Worm (Caenorhabditis elegans): ENCODE results near the gene sams-1.

sams-1 gene

ce11 chrX:11924158-11924557 lies 41.6 kb upstream of the sams-1 start, which contains the start of gene F55G7.1 (continued):
- TF ChIP-seq nhr-25 (tag; optimal IDR thresholded peaks at IDR 0.05; ENCODE audit: borderline replicate concordance, insufficient read depth) (no peak), ceh-28 (tag; optimal IDR thresholded peaks at IDR 0.05) (no peak), zip-11 (GFP tag; IDR thresholded peaks at IDR 0.05) (no peak), vab-7 (GFP tag; IDR thresholded peaks at IDR 0.05) (no peak), mxl-2 (GFP tag; conservative IDR thresholded peaks at IDR 0.05) (no peak), lir-3 (tag; optimal IDR thresholded peaks at IDR 0.05) (no peak), set-16 (GFP tag; IDR thresholded peaks at IDR 0.05) (no peak), mdt-29 (GFP tag; IDR thresholded peaks at IDR 0.05) (no peak), fos-1 (tag; optimal IDR thresholded peaks at IDR 0.05) (no peak), hmg-1.1 (GFP tag; IDR thresholded peaks at IDR 0.05) (peak; percentile 86), mdl-1 (tag; optimal IDR thresholded peaks at IDR 0.05) (no peak), skn-1 (tag; optimal IDR thresholded peaks at IDR 0.05) (no peak), mes-2 (tag; optimal IDR thresholded peaks at IDR 0.05; ENCODE audit: poor library complexity, severe bottlenecking) (peak; percentile 85), hlh-30 (tag; optimal IDR thresholded peaks at IDR 0.05; ENCODE audit: insufficient read depth) (peak; percentile 6), spr-3 (GFP tag; optimal IDR thresholded peaks at IDR 0.05) (peak; percentile 58), ctbp-1 (GFP tag; IDR thresholded peaks at IDR 0.05) (no peak), nhr-102 (tag; optimal IDR thresholded peaks at IDR 0.05) (peak; percentile 84), D1046.2 (GFP tag; IDR thresholded peaks at IDR 0.05) (no peak), unc-39 (tag; optimal IDR thresholded peaks at IDR 0.05) (no peak), lin-13 (GFP tag; optimal IDR thresholded peaks at IDR 0.05) (peak; percentile 51), F37D6.2 (tag; optimal IDR thresholded peaks at IDR 0.05) (peak; percentile 34), T20F7.1 (GFP tag; optimal IDR thresholded peaks at IDR 0.05) (peak; percentile 68), Y5F2A.4 (GFP tag; optimal IDR thresholded peaks at IDR 0.05) (no peak), attf-4 (tag; optimal IDR thresholded peaks at IDR 0.05) (no peak), lin-29 (GFP tag; IDR thresholded peaks at IDR 0.05) (no peak), sdz-12 (GFP tag; optimal IDR thresholded peaks at IDR 0.05) (no peak), nhr-28 (tag; optimal IDR thresholded peaks at IDR 0.05) (peak; percentile 45), ztf-11 (tag; optimal IDR thresholded peaks at IDR 0.05) (no peak), mep-1 (tag; optimal IDR thresholded peaks at IDR 0.05) (no peak), snpc-1.2 (GFP tag; IDR thresholded peaks at IDR 0.05) (no peak), ces-1 (GFP tag; optimal IDR thresholded peaks at IDR 0.05) (no peak), nhr-76 (tag; optimal IDR thresholded peaks at IDR 0.05) (no peak), spr-1 (tag; optimal IDR thresholded peaks at IDR 0.05) (peak; percentile 35), T26A8.4 (GFP tag; IDR thresholded peaks at IDR 0.05) (no peak), zip-2 (tag; optimal IDR thresholded peaks at IDR 0.05) (peak; percentile 50), nhr-41 (GFP tag; IDR thresholded peaks at IDR 0.05) (no peak), ama-1 (optimal IDR thresholded peaks at IDR 0.05) (no peak), dpl-1 (GFP tag; optimal IDR thresholded peaks at IDR 0.05) (no peak), tra-1 (GFP tag; IDR thresholded peaks at IDR 0.05) (no peak), ZK546.5 (tag; optimal IDR thresholded peaks at IDR 0.05) (no peak), daf-8 (GFP tag; IDR thresholded peaks at IDR 0.05) (no peak), snpc-4 (tag; optimal IDR thresholded peaks at IDR 0.05) (no peak), daf-12 (tag; optimal IDR thresholded peaks at IDR 0.05) (no peak), F49E8.2 (tag; optimal IDR thresholded peaks at IDR 0.05; ENCODE audit: borderline replicate concordance) (no peak), gei-8 (GFP tag; optimal IDR thresholded peaks at IDR 0.05) (no peak), saeg-2 (GFP tag; IDR thresholded peaks at IDR 0.05) (no peak), ceh-32 (tag; optimal IDR thresholded peaks at IDR 0.05; ENCODE audit: poor library complexity) (no peak), ceh-20 (GFP tag; IDR thresholded peaks at IDR 0.05) (0 out of 2 replicates have a peak, but pooled peaks have one; percentile 37), F10B5.3 (tag; optimal IDR thresholded peaks at IDR 0.05) (peak; percentile 88), dmd-9 (GFP tag; IDR thresholded peaks at IDR 0.05) (no peak), madf-9 (GFP tag; conservative IDR thresholded peaks at IDR 0.05) (0 out of 2 replicates have a peak, but pooled peaks have one; percentile 27), egl-43 (GFP tag; IDR thresholded peaks at IDR 0.05) (no peak)

Measured in whole organism, L4 larva.